Fruit fly (Drosophila melanogaster): Measurements from ENCODE around the gene shps.

shps gene

DNA sequence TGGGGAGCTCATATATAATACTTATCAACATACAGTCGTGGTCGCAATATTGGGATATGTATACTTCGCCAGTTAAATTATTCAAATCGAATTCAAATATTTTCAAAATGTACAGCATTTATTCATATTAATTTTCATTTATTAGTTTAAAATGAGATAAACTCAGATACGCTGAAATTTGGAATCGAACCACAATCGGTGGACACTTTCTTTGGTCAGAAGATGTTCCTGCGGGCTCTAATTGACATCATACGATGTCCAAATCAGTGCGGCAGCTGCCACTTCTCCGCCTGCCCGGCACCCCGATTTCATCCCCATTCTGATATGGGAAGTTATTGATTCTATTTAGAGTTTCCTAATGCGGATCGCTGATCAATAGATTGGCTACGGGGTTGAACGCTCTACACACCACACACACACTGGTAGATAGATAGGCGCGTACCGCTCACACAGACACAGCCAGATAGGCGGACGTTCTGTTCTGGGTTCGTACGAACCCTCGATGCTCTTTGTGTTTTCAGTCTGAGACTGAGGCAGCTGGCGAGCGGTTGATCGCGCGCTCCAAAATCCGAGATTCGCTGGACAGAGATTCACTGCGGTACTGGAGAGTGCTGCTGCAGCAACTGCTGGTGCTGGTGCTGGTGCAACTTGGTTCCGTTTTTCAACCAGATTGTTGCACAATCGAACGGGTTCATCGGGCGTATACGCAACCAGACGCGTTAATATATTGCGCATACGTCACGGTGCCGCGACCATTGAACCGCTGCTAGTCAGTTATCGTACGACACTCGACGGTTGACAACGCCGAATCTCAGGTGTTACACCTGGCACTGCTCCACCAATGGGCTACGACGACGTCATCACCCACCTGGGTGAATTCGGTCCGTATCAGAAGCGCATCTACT is 3.0 kb upstream of the shps start, which contains the start of gene Orct (continued):
- TF ChIP-seq Usf (GFP tag; optimal IDR thresholded peaks at IDR 0.05): peak; percentile 75
- no peak for TF ChIP-seq Elba2 (GFP tag; optimal IDR thresholded peaks at IDR 0.05)
- no peak for TF ChIP-seq vnd (GFP tag; IDR thresholded peaks at IDR 0.05; ENCODE audit: partially characterized antibody)
- peak; percentile 38 for TF ChIP-seq CG4707 (GFP tag; optimal IDR thresholded peaks at IDR 0.05)
- peak in 1 of 2 experiments; percentile 31 for TF ChIP-seq Trl (optimal IDR thresholded peaks at IDR 0.05)
- TF ChIP-seq Trl (GFP tag; optimal IDR thresholded peaks at IDR 0.05): peak; percentile 30
- TF ChIP-seq unc-4 (GFP tag; IDR thresholded peaks at IDR 0.05; ENCODE audit: partially characterized antibody): no peak
- peak; percentile 65 to 82 for TF ChIP-seq Pdp1 (GFP tag; optimal IDR thresholded peaks at IDR 0.05)
- TF ChIP-seq gsb-n (tag; optimal IDR thresholded peaks at IDR 0.05): peak; percentile 54
- TF ChIP-seq chinmo (GFP tag; IDR thresholded peaks at IDR 0.05; ENCODE audit: partially characterized antibody): no peak
- no peak for TF ChIP-seq tup (GFP tag; optimal IDR thresholded peaks at IDR 0.05)
- peak; percentile 53; the same call in 1 of the 2 replicates for TF ChIP-seq ranshi (GFP tag; IDR thresholded peaks at IDR 0.05)
- peak; percentile 36 for TF ChIP-seq CG2875 (GFP tag; optimal IDR thresholded peaks at IDR 0.05)
- peak; percentile 87 for TF ChIP-seq zfh2 (GFP tag; optimal IDR thresholded peaks at IDR 0.05)
- peak; percentile 2 for TF ChIP-seq CG31388 (GFP tag; optimal IDR thresholded peaks at IDR 0.05)
- peak; percentile 79 for TF ChIP-seq CG1233 (GFP tag; optimal IDR thresholded peaks at IDR 0.05)
- TF ChIP-seq CG5180 (GFP tag; optimal IDR thresholded peaks at IDR 0.05): peak; percentile 54
- TF ChIP-seq psq (GFP tag; optimal IDR thresholded peaks at IDR 0.05): peak; percentile 8
- peak; percentile 86 for TF ChIP-seq CG9727 (GFP tag; optimal IDR thresholded peaks at IDR 0.05)
- TF ChIP-seq CG4282 (GFP tag; optimal IDR thresholded peaks at IDR 0.05): no peak
- peak; percentile 93 for TF ChIP-seq CG18262 (tag; optimal IDR thresholded peaks at IDR 0.05)
- peak; percentile 80 for TF ChIP-seq PHDP (tag; optimal IDR thresholded peaks at IDR 0.05)
- TF ChIP-seq ara (GFP tag; IDR thresholded peaks at IDR 0.05): 0 out of 2 replicates have a peak, but pooled peaks have one; percentile 30
- TF ChIP-seq CG4730 (GFP tag; IDR thresholded peaks at IDR 0.05): no peak
- peak in 1 of 3 experiments; percentile 62 for TF ChIP-seq lola (GFP tag; optimal IDR thresholded peaks at IDR 0.05)
- peak; percentile 79 for TF ChIP-seq sug (tag; optimal IDR thresholded peaks at IDR 0.05)
- TF ChIP-seq CG1647 (GFP tag; optimal IDR thresholded peaks at IDR 0.05): peak; percentile 25
- no peak for TF ChIP-seq ac (GFP tag; optimal IDR thresholded peaks at IDR 0.05)
- peak; percentile 78 for TF ChIP-seq CG15011 (GFP tag; optimal IDR thresholded peaks at IDR 0.05)
- TF ChIP-seq seq (GFP tag; IDR thresholded peaks at IDR 0.05): peak; percentile 63; the same call in 1 of the 2 replicates
- peak; percentile 89 for TF ChIP-seq CG18599 (GFP tag; optimal IDR thresholded peaks at IDR 0.05)
- TF ChIP-seq tx (GFP tag; optimal IDR thresholded peaks at IDR 0.05): peak; percentile 47
- TF ChIP-seq CG30403 (GFP tag; optimal IDR thresholded peaks at IDR 0.05): peak; percentile 80
- 0 out of 3 replicates have a peak, but pooled peaks have one; percentile 42 for TF ChIP-seq CG7357 (GFP tag; IDR thresholded peaks at IDR 0.05)
- TF ChIP-seq br (optimal IDR thresholded peaks at IDR 0.05): no peak
- no peak for TF ChIP-seq ato (GFP tag; IDR thresholded peaks at IDR 0.05; ENCODE audit: partially characterized antibody)
- no peak for TF ChIP-seq hth (optimal IDR thresholded peaks at IDR 0.05)
- TF ChIP-seq rib (GFP tag; IDR thresholded peaks at IDR 0.05): no peak
- no peak for TF ChIP-seq HmgD (GFP tag; optimal IDR thresholded peaks at IDR 0.05)
- TF ChIP-seq CG11398 (GFP tag; optimal IDR thresholded peaks at IDR 0.05): peak; percentile 33
- peak; percentile 63 for TF ChIP-seq CG17829 (tag; optimal IDR thresholded peaks at IDR 0.05)
- TF ChIP-seq CG2116 (GFP tag; optimal IDR thresholded peaks at IDR 0.05): peak; percentile 13
- TF ChIP-seq gce (GFP tag; IDR thresholded peaks at IDR 0.05): no peak
- peak; percentile 26; the same call in 1 of the 2 replicates for TF ChIP-seq CG32772 (GFP tag; IDR thresholded peaks at IDR 0.05)
- no peak for TF ChIP-seq bbx (GFP tag; IDR thresholded peaks at IDR 0.05; ENCODE audit: partially characterized antibody)
- TF ChIP-seq pzg (GFP tag; optimal IDR thresholded peaks at IDR 0.05): no peak
- peak; percentile 77 for TF ChIP-seq CG6854 (GFP tag; optimal IDR thresholded peaks at IDR 0.05)
- peak; percentile 61 for TF ChIP-seq CG6683 (GFP tag; optimal IDR thresholded peaks at IDR 0.05)

Data from whole organism, embryonic.